Worm (Caenorhabditis elegans) whole organism, young adult: Measurements from ENCODE around the gene sri-62.

Experiments used
- F49E8.2 ChIP-seq: sonication (generic microtip); optimal IDR thresholded peaks from 3 replicates; lab custom pipeline; 2017; ENCODE audit warnings: missing genetic modification characterization, mild to moderate bottlenecking, missing compliant biosample characterization, antibody characterized with exemption, moderate library complexity; ENCODE audit not compliant: insufficient read depth
- Y95B8A.8 ChIP-seq: fragments of 200-800 bp; sonication (Bioruptor generic); IDR thresholded peaks from 2 replicates; pipeline ENCODE4 v1.3.6; 2022; ENCODE audit warnings: missing genetic modification reagents, missing genetic modification characterization, missing compliant biosample characterization
- akir-1 ChIP-seq: fragments of 200-800 bp; sonication (Bioruptor generic); optimal IDR thresholded peaks from 2 replicates; lab custom pipeline; 2018; ENCODE audit warnings: mild to moderate bottlenecking, missing genetic modification characterization, moderate library complexity, missing compliant biosample characterization
- ceh-91 ChIP-seq: fragments of 200-800 bp; sonication (Bioruptor generic); IDR thresholded peaks from 2 replicates; pipeline ENCODE4 v1.3.6; 2022; ENCODE audit warnings: missing genetic modification reagents, missing genetic modification characterization, missing compliant biosample characterization
- lin-40 ChIP-seq: sonication (generic microtip); optimal IDR thresholded peaks from 2 replicates; lab custom pipeline; 2016; ENCODE audit warnings: missing genetic modification characterization, mild to moderate bottlenecking, missing compliant biosample characterization, missing genotype, missing genetic modification reagents
- lin-54 ChIP-seq: fragments of 200-800 bp; sonication (Bioruptor generic); optimal IDR thresholded peaks from 2 replicates; lab custom pipeline; 2018; ENCODE audit warnings: mild to moderate bottlenecking, missing genetic modification characterization, missing compliant biosample characterization
- nhr-120 ChIP-seq: fragments of 200-800 bp; sonication (Bioruptor generic); IDR thresholded peaks from 2 replicates; pipeline ENCODE4 v1.3.6; 2022; ENCODE audit warnings: missing genetic modification characterization, missing compliant biosample characterization
- sdz-38 ChIP-seq: sonication (generic microtip); optimal IDR thresholded peaks from 2 replicates; lab custom pipeline; 2016; ENCODE audit warnings: missing genotype, missing genetic modification characterization, missing compliant biosample characterization
- sptf-2 ChIP-seq: fragments of 200-800 bp; sonication (Bioruptor generic); optimal IDR thresholded peaks from 2 replicates; lab custom pipeline; 2018; ENCODE audit warnings: mild to moderate bottlenecking, missing genetic modification characterization, missing compliant biosample characterization

- TF ChIP-seq lin-40: no peak
- TF ChIP-seq akir-1 (GFP tag; lab: Kevin White, UChicago): no peak
- no peak for TF ChIP-seq F49E8.2
- no peak for TF ChIP-seq sdz-38 (tag; lab: Kevin White, UChicago)
- no peak for TF ChIP-seq lin-54 (GFP tag; lab: Kevin White, UChicago)
- TF ChIP-seq nhr-120 (GFP tag; lab: Robert Waterston, UW): no peak
- TF ChIP-seq Y95B8A.8: no peak
- TF ChIP-seq sptf-2 (GFP tag; lab: Kevin White, UChicago): no peak
- no peak for TF ChIP-seq ceh-91 (GFP tag; lab: Robert Waterston, UW)
Observed at ce11 chrII:2684208-2684607, 14.1 kb downstream of the sri-62 start, which contains the start of gene ceh-87.
